Fruit fly (Drosophila melanogaster): ENCODE data around the gene CG7330.
A peak's percentile ranks its signal among the peaks of the same experiment; 100 is the strongest.

Gene CG7330

DNA sequence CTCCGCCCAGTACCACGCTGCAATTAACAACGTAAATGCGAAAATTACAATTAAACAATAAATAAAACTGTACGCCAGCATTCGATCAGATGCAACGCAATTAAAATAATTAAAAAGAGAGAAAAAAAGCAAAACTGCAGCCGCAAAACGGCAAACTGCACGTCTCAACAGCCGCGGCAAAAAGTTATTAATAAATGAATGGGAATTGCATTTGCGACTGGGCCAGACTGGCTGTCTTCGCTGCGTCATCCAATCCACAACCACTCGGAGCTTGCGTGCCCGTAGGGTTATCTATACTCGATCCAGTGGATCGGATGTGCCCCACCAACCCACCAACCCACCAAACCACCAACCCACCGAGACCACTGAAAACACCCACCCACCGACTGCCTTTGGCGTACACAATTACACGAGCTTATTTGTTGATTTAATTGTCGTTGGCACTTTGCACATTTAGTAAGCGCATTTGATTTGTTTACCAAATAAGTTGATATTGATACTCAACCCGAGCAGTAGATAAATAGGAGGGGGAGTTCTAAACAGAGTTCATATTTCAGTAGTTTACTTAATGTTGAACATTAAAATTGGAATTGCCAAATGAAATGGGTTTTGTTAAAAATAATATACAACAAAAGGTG lies 31.0 kb downstream of the CG7330 start (continued):
- TF ChIP-seq Blimp-1 (GFP tag; optimal IDR thresholded peaks at IDR 0.05) (peak; percentile 23), CG14014 (GFP tag; IDR thresholded peaks at IDR 0.05) (peak; percentile 54; the same call in 1 of the 2 replicates), fd64A (GFP tag; optimal IDR thresholded peaks at IDR 0.05) (peak; percentile 29), Rfx (GFP tag; IDR thresholded peaks at IDR 0.05) (peak; percentile 18; the same call in 1 of the 2 replicates), Xbp1 (GFP tag; optimal IDR thresholded peaks at IDR 0.05) (no peak), CG17359 (tag; optimal IDR thresholded peaks at IDR 0.05) (peak; percentile 7), pan (optimal IDR thresholded peaks at IDR 0.05) (no peak), pan (GFP tag; optimal IDR thresholded peaks at IDR 0.05 in 1 of 2, IDR thresholded peaks at IDR 0.05 in 1 of 2) (peak in 1 of 2 experiments; percentile 15), en (GFP tag; optimal IDR thresholded peaks at IDR 0.05) (no peak), ftz-f1 (GFP tag; optimal IDR thresholded peaks at IDR 0.05) (no peak), CG8765 (GFP tag; IDR thresholded peaks at IDR 0.05) (no peak), CG15011 (GFP tag; optimal IDR thresholded peaks at IDR 0.05) (peak; percentile 13), CG17568 (GFP tag; optimal IDR thresholded peaks at IDR 0.05) (peak; percentile 38), CG14441 (GFP tag; IDR thresholded peaks at IDR 0.05) (no peak), CG6791 (GFP tag; IDR thresholded peaks at IDR 0.05; ENCODE audit: partially characterized antibody) (0 out of 3 replicates have a peak, but pooled peaks have one; percentile 16), kni (GFP tag; optimal IDR thresholded peaks at IDR 0.05) (no peak), dysf (GFP tag; IDR thresholded peaks at IDR 0.05) (no peak), nau (GFP tag; optimal IDR thresholded peaks at IDR 0.05) (peak; percentile 25), h (optimal IDR thresholded peaks at IDR 0.05) (no peak), CG12769 (tag; optimal IDR thresholded peaks at IDR 0.05) (peak; percentile 30), Drgx (GFP tag; IDR thresholded peaks at IDR 0.05) (peak; percentile 32; the same call in 1 of the 2 replicates), Fer1 (GFP tag; optimal IDR thresholded peaks at IDR 0.05) (no peak), CG4854 (GFP tag; optimal IDR thresholded peaks at IDR 0.05) (no peak), Elba2 (GFP tag; optimal IDR thresholded peaks at IDR 0.05) (no peak), Meics (GFP tag; optimal IDR thresholded peaks at IDR 0.05) (peak; percentile 3), Abd-B (GFP tag; optimal IDR thresholded peaks at IDR 0.05) (no peak), Max (GFP tag; optimal IDR thresholded peaks at IDR 0.05) (no peak), CG1233 (GFP tag; optimal IDR thresholded peaks at IDR 0.05) (peak; percentile 17), bsh (GFP tag; optimal IDR thresholded peaks at IDR 0.05) (peak in 1 of 2 experiments; percentile 3), CG17361 (GFP tag; IDR thresholded peaks at IDR 0.05) (no peak), CG3281 (GFP tag; optimal IDR thresholded peaks at IDR 0.05) (peak; percentile 33), CG7987 (GFP tag; optimal IDR thresholded peaks at IDR 0.05) (peak; percentile 44), odd (GFP tag; optimal IDR thresholded peaks at IDR 0.05) (no peak), lbe (GFP tag; optimal IDR thresholded peaks at IDR 0.05) (no peak), CoRest (tag; optimal IDR thresholded peaks at IDR 0.05) (peak; percentile 10), CG9932 (GFP tag; IDR thresholded peaks at IDR 0.05) (no peak), CG12071 (GFP tag; optimal IDR thresholded peaks at IDR 0.05) (peak; percentile 52), CG4707 (GFP tag; optimal IDR thresholded peaks at IDR 0.05) (peak; percentile 3), Fer3 (tag; optimal IDR thresholded peaks at IDR 0.05) (peak; percentile 6), CG6683 (GFP tag; optimal IDR thresholded peaks at IDR 0.05) (no peak), CG16779 (GFP tag; IDR thresholded peaks at IDR 0.05) (0 out of 2 replicates have a peak, but pooled peaks have one; percentile 50), insv (GFP tag; optimal IDR thresholded peaks at IDR 0.05) (no peak), CG2712 (tag; optimal IDR thresholded peaks at IDR 0.05) (no peak)

Measured in whole organism, embryonic.